Fruit fly (Drosophila melanogaster): ENCODE data around the gene sstn.

sstn gene

dm6 chr3L:15089083-15089704 lies 5.3 kb downstream of the sstn start (continued):
- TF ChIP-seq HLH3B (GFP tag; IDR thresholded peaks at IDR 0.05) (no peak), CG10147 (GFP tag; optimal IDR thresholded peaks at IDR 0.05) (peak; percentile 5), phol (tag; optimal IDR thresholded peaks at IDR 0.05) (peak; percentile 24), Hey (tag; optimal IDR thresholded peaks at IDR 0.05) (no peak), CG11723 (GFP tag; optimal IDR thresholded peaks at IDR 0.05) (no peak), CG6272 (GFP tag; IDR thresholded peaks at IDR 0.05) (no peak), jumu (GFP tag; optimal IDR thresholded peaks at IDR 0.05) (no peak), psq (GFP tag; optimal IDR thresholded peaks at IDR 0.05) (no peak), tna (GFP tag; IDR thresholded peaks at IDR 0.05; ENCODE audit: partially characterized antibody) (no peak), D19A (tag; optimal IDR thresholded peaks at IDR 0.05) (peak; percentile 32), dmrt99B (tag; optimal IDR thresholded peaks at IDR 0.05) (peak; percentile 42), CG30020 (tag; optimal IDR thresholded peaks at IDR 0.05) (no peak), CG11085 (GFP tag; IDR thresholded peaks at IDR 0.05) (no peak), NFAT (GFP tag; IDR thresholded peaks at IDR 0.05) (no peak), br (optimal IDR thresholded peaks at IDR 0.05) (no peak), CG4404 (GFP tag; IDR thresholded peaks at IDR 0.05) (no peak), CG3995 (GFP tag; optimal IDR thresholded peaks at IDR 0.05) (no peak), tio (GFP tag; optimal IDR thresholded peaks at IDR 0.05) (no peak), sd (tag; optimal IDR thresholded peaks at IDR 0.05) (peak; percentile 14), hb (GFP tag; IDR thresholded peaks at IDR 0.05; ENCODE audit: partially characterized antibody) (no peak), CG11456 (GFP tag; IDR thresholded peaks at IDR 0.05) (no peak), CG9727 (GFP tag; optimal IDR thresholded peaks at IDR 0.05) (no peak), CG13624 (GFP tag; optimal IDR thresholded peaks at IDR 0.05) (no peak), CG9932 (GFP tag; IDR thresholded peaks at IDR 0.05) (no peak), Sox100B (GFP tag; optimal IDR thresholded peaks at IDR 0.05) (peak; percentile 37), CG4424 (GFP tag; optimal IDR thresholded peaks at IDR 0.05) (no peak), az2 (GFP tag; optimal IDR thresholded peaks at IDR 0.05) (no peak), gcm (GFP tag; optimal IDR thresholded peaks at IDR 0.05) (peak; percentile 7), CG4820 (GFP tag; optimal IDR thresholded peaks at IDR 0.05) (no peak), cato (GFP tag; optimal IDR thresholded peaks at IDR 0.05; ENCODE audit: borderline replicate concordance) (no peak), sqz (GFP tag; optimal IDR thresholded peaks at IDR 0.05) (no peak), insv (GFP tag; optimal IDR thresholded peaks at IDR 0.05) (no peak), ATbp (GFP tag; optimal IDR thresholded peaks at IDR 0.05) (no peak), gsb (GFP tag; IDR thresholded peaks at IDR 0.05) (no peak), CG17359 (tag; optimal IDR thresholded peaks at IDR 0.05) (peak; percentile 19), CG13424 (tag; optimal IDR thresholded peaks at IDR 0.05) (peak; percentile 56), al (GFP tag; IDR thresholded peaks at IDR 0.05) (no peak), nerfin-1 (tag; optimal IDR thresholded peaks at IDR 0.05) (no peak), ftz-f1 (GFP tag; optimal IDR thresholded peaks at IDR 0.05) (no peak), HmgD (GFP tag; optimal IDR thresholded peaks at IDR 0.05) (no peak), sens-2 (GFP tag; IDR thresholded peaks at IDR 0.05) (no peak), Med (GFP tag) (no peak), CG2678 (tag; optimal IDR thresholded peaks at IDR 0.05) (peak; percentile 60), bab2 (GFP tag; optimal IDR thresholded peaks at IDR 0.05) (no peak), Nf-YC (tag; optimal IDR thresholded peaks at IDR 0.05) (peak; percentile 23), ap (GFP tag; IDR thresholded peaks at IDR 0.05) (no peak), Fer1 (GFP tag; optimal IDR thresholded peaks at IDR 0.05) (peak; percentile 3), dpn (GFP tag; optimal IDR thresholded peaks at IDR 0.05) (no peak), repo (GFP tag; optimal IDR thresholded peaks at IDR 0.05) (no peak), pzg (GFP tag; optimal IDR thresholded peaks at IDR 0.05) (no peak), HmgZ (tag; optimal IDR thresholded peaks at IDR 0.05) (no peak)
